Worm (Caenorhabditis elegans) whole organism, early embryonic: ENCODE data around the gene F52E10.2.

Source experiments
- B0310.2 ChIP-seq: sonication (generic microtip); optimal IDR thresholded peaks from 2 replicates; lab custom pipeline; 2016; ENCODE audit warnings: mild to moderate bottlenecking, missing genetic modification characterization, missing compliant biosample characterization
- F13C5.2 ChIP-seq: sonication (generic microtip); optimal IDR thresholded peaks from 2 replicates; lab custom pipeline; 2017; ENCODE audit warnings: mild to moderate bottlenecking, missing genetic modification characterization, inconsistent platforms, missing compliant biosample characterization
- aly-1 ChIP-seq: sonication (generic microtip); optimal IDR thresholded peaks from 2 replicates; lab custom pipeline; 2016; ENCODE audit warnings: missing genetic modification characterization, missing compliant biosample characterization
- ama-1 ChIP-seq: fragments of 150-350 bp; optimal IDR thresholded peaks from 2 replicates; lab custom pipeline; 2014
- ceh-13 ChIP-seq: fragments of 200-800 bp; sonication (Bioruptor generic); optimal IDR thresholded peaks from 2 replicates; lab custom pipeline; 2018; ENCODE audit warnings: mild to moderate bottlenecking, missing genetic modification characterization, missing compliant biosample characterization
- ceh-36 ChIP-seq: sonication (generic microtip); optimal IDR thresholded peaks from 2 replicates; lab custom pipeline; 2016; ENCODE audit warnings: missing genetic modification characterization, inconsistent platforms, missing compliant biosample characterization
- ets-7 ChIP-seq: sonication (generic microtip); optimal IDR thresholded peaks from 2 replicates; lab custom pipeline; 2016; ENCODE audit warnings: missing genotype, missing genetic modification characterization, missing compliant biosample characterization
- flt-1 ChIP-seq: fragments of 200-800 bp; sonication (Bioruptor generic); IDR thresholded peaks from 2 replicates; pipeline ENCODE4 v1.3.6; 2022; ENCODE audit warnings: missing genetic modification characterization, missing compliant biosample characterization
- hmbx-1 ChIP-seq: sonication (generic microtip); optimal IDR thresholded peaks from 2 replicates; lab custom pipeline; 2016; ENCODE audit warnings: mild to moderate bottlenecking, missing genetic modification characterization, missing compliant biosample characterization
- hmg-4 ChIP-seq: fragments of 200-800 bp; sonication (Bioruptor generic); optimal IDR thresholded peaks from 2 replicates; lab custom pipeline; 2018; ENCODE audit warnings: mild to moderate bottlenecking, missing genetic modification characterization, missing compliant biosample characterization
- hnd-1 ChIP-seq: sonication (generic microtip); optimal IDR thresholded peaks from 2 replicates; lab custom pipeline; 2016; ENCODE audit warnings: missing genetic modification characterization, missing compliant biosample characterization
- pes-1 ChIP-seq: fragments of 200-800 bp; sonication (Bioruptor generic); IDR thresholded peaks from 2 replicates; pipeline ENCODE4 v1.3.6; 2022; ENCODE audit warnings: missing genetic modification reagents, missing genetic modification characterization, missing compliant biosample characterization
- scrt-1 ChIP-seq: fragments of 200-800 bp; sonication (Bioruptor generic); IDR thresholded peaks from 2 replicates; pipeline ENCODE4 v1.3.6; 2022; ENCODE audit warnings: missing genetic modification characterization, missing compliant biosample characterization
- sea-1 ChIP-seq: fragments of 200-800 bp; sonication (Bioruptor generic); conservative IDR thresholded peaks from 2 replicates; pipeline ENCODE4 v1.3.6; 2022; ENCODE audit warnings: missing genetic modification characterization, missing compliant biosample characterization
- tbx-11 ChIP-seq: fragments of 200-800 bp; sonication (Bioruptor generic); IDR thresholded peaks from 2 replicates; pipeline ENCODE4 v1.3.6; 2022; ENCODE audit warnings: missing genetic modification characterization, missing compliant biosample characterization
- tbx-37 ChIP-seq: fragments of 200-800 bp; sonication (Bioruptor generic); conservative IDR thresholded peaks from 2 replicates; pipeline ENCODE4 v1.3.6; 2022; ENCODE audit warnings: missing genetic modification reagents, missing genetic modification characterization, missing compliant biosample characterization
- tra-4 ChIP-seq: sonication (generic microtip); optimal IDR thresholded peaks from 2 replicates; lab custom pipeline; 2017; ENCODE audit warnings: missing genetic modification characterization, missing compliant biosample characterization

F52E10.2 gene

DNA sequence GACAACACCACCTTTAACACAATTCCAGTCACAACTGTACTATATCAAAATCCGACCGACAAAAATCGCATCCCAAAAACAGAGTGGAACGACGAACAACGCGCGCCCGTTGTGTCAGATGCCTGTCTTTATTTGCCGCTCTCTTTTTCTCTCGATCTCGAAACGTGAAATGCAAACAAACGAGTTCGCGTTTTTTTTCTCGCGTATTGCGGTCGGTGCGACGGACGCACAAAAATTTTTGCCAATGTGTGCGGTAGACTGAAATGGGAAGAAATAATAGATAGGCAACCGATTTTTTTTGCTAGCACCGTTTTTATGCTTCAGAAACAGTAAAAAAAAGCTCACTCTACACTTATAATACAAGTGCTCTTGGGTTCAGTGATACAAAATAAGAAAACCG is 14.1 kb upstream of the F52E10.2 start:
- TF ChIP-seq hmbx-1 (tag; lab: Kevin White, UChicago) (no peak), hmg-4 (no peak), flt-1 (GFP tag; lab: Robert Waterston, UW) (no peak), scrt-1 (GFP tag; lab: Robert Waterston, UW) (no peak), pes-1 (GFP tag; lab: Robert Waterston, UW) (no peak), hnd-1 (tag; lab: Kevin White, UChicago) (no peak), ceh-36 (tag; lab: Kevin White, UChicago) (no peak), B0310.2 (tag; lab: Kevin White, UChicago) (no peak), tbx-11 (GFP tag; lab: Robert Waterston, UW) (no peak), tbx-37 (GFP tag; lab: Robert Waterston, UW) (no peak), F13C5.2 (tag; lab: Kevin White, UChicago) (no peak), tra-4 (no peak), sea-1 (GFP tag; lab: Robert Waterston, UW) (no peak), ceh-13 (GFP tag; lab: Kevin White, UChicago) (no peak), ets-7 (no peak), ama-1 (lab: Kevin White, UChicago) (no peak)

DNA sequence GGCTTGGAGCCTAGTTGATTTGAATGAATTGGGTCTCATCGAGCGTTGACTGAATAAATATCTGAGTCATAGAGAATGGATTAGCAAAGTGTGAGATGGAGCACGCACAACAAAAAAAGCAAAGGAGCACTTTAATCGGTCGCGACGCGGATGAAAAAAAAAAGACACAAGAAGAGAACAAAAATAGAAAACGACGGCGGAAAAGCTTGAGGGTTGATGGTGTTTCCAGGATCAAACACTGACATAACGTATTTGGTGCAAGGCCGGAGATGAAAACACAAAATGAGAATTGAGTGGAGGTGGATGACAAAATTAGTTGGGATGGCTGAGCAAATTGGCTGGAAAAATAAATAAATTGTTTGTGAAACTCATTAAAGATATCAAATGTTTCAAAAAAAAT is 9.9 kb upstream of the F52E10.2 start, which contains the start of gene F52E10.4:
Gene F52E10.4 (minus strand): TSS at position 101 of the 400 bp plus-strand sequence.
- TF ChIP-seq B0310.2 (tag; lab: Kevin White, UChicago) = no peak
- TF ChIP-seq F13C5.2 (tag; lab: Kevin White, UChicago) = no peak
- TF ChIP-seq ceh-13 (GFP tag; lab: Kevin White, UChicago) = no peak
- no peak for TF ChIP-seq ets-7
- no peak for TF ChIP-seq hmg-4
- no peak for TF ChIP-seq ceh-36 (tag; lab: Kevin White, UChicago)
- TF ChIP-seq tra-4 = no peak
- no peak for TF ChIP-seq hnd-1 (tag; lab: Kevin White, UChicago)
- no peak for TF ChIP-seq tbx-37 (GFP tag; lab: Robert Waterston, UW)
- no peak for TF ChIP-seq scrt-1 (GFP tag; lab: Robert Waterston, UW)
- TF ChIP-seq tbx-11 (GFP tag; lab: Robert Waterston, UW) = no peak
- TF ChIP-seq ama-1 (lab: Kevin White, UChicago) = no peak
- no peak for TF ChIP-seq hmbx-1 (tag; lab: Kevin White, UChicago)
- TF ChIP-seq flt-1 (GFP tag; lab: Robert Waterston, UW) = no peak
- no peak for TF ChIP-seq pes-1 (GFP tag; lab: Robert Waterston, UW)
- TF ChIP-seq sea-1 (GFP tag; lab: Robert Waterston, UW) = no peak
- TF ChIP-seq aly-1 (tag; lab: Kevin White, UChicago) = no peak

DNA sequence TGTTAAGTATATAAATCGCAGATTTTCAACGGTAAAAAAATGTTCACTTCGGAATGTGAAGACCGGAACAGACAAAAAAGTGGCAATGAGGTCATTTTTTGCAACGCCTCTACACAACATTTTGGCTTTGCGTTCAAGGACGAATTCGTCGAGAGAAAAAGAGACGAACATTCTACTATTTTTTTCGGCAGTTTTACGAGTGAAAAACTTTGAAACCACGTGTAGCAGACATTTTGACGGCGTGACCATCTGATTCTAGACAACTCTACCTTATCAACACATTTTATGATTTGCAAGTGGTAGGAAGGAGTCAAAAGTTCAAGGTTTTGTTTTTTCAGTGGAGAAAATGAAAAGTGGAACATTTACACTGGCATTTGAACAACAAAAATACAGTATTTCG is 7.5 kb upstream of the F52E10.2 start:
- TF ChIP-seq hmbx-1 (tag; lab: Kevin White, UChicago) (no peak), aly-1 (tag; lab: Kevin White, UChicago) (no peak), tbx-37 (GFP tag; lab: Robert Waterston, UW) (no peak), F13C5.2 (tag; lab: Kevin White, UChicago) (no peak), ceh-13 (GFP tag; lab: Kevin White, UChicago) (no peak), B0310.2 (tag; lab: Kevin White, UChicago) (no peak), scrt-1 (GFP tag; lab: Robert Waterston, UW) (no peak), sea-1 (GFP tag; lab: Robert Waterston, UW) (no peak), ama-1 (lab: Kevin White, UChicago) (no peak), ets-7 (no peak), hmg-4 (no peak), tra-4 (no peak), hnd-1 (tag; lab: Kevin White, UChicago) (no peak)

DNA sequence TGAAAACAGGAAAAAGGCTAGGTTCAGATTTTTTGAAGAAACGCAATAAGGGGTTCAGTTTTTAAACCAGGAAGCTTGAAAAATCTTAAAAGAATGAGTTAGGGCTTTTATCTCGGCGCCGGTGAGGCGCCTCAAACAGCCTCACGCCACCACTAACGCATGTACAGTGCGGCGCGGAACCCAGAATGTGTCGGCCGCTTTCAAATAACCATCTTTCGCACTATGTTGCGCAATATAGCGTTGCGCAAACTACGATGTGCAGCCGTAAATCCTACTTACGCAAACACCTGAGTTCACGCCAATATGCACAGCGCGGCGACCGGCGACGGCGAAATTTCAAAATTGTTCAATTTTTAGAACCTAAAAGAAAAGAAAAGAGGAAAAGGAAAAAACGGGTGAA is 6.6 kb upstream of the F52E10.2 start:
- no peak for TF ChIP-seq F13C5.2 (tag; lab: Kevin White, UChicago)
- no peak for TF ChIP-seq hnd-1 (tag; lab: Kevin White, UChicago)
- TF ChIP-seq B0310.2 (tag; lab: Kevin White, UChicago) = no peak
- TF ChIP-seq ama-1 (lab: Kevin White, UChicago) = no peak
- no peak for TF ChIP-seq ceh-36 (tag; lab: Kevin White, UChicago)
- TF ChIP-seq hmg-4 = no peak
- TF ChIP-seq scrt-1 (GFP tag; lab: Robert Waterston, UW) = no peak
- no peak for TF ChIP-seq ceh-13 (GFP tag; lab: Kevin White, UChicago)
- no peak for TF ChIP-seq sea-1 (GFP tag; lab: Robert Waterston, UW)
- no peak for TF ChIP-seq tbx-11 (GFP tag; lab: Robert Waterston, UW)
- TF ChIP-seq aly-1 (tag; lab: Kevin White, UChicago) = no peak
- no peak for TF ChIP-seq ets-7
- TF ChIP-seq tra-4 = no peak

DNA sequence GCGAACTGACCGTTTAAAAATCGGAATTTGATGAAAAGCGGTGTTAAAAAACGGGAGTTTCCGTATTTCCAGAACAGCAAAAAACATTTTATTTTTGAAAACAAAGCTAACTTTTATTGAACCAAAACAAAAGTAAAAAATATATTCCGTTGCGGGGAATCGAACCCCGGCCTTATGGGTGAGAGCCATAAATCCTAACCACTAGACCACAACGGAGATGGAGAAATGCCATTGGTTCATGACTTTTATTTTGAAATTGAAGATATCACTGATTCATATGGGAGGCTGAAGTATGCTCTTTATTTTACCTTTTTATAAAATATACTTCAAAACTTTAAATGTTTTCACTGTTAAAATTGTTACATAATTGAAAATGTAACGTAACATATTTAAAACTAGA is 2.1 kb upstream of the F52E10.2 start:
- TF ChIP-seq tra-4 (no peak), aly-1 (tag; lab: Kevin White, UChicago) (no peak), B0310.2 (tag; lab: Kevin White, UChicago) (no peak), ceh-13 (GFP tag; lab: Kevin White, UChicago) (no peak), hmg-4 (no peak), sea-1 (GFP tag; lab: Robert Waterston, UW) (no peak), hmbx-1 (tag; lab: Kevin White, UChicago) (no peak), ceh-36 (tag; lab: Kevin White, UChicago) (no peak), pes-1 (GFP tag; lab: Robert Waterston, UW) (no peak), flt-1 (GFP tag; lab: Robert Waterston, UW) (no peak), scrt-1 (GFP tag; lab: Robert Waterston, UW) (no peak), ets-7 (no peak), F13C5.2 (tag; lab: Kevin White, UChicago) (no peak), hnd-1 (tag; lab: Kevin White, UChicago) (no peak), tbx-11 (GFP tag; lab: Robert Waterston, UW) (no peak), tbx-37 (GFP tag; lab: Robert Waterston, UW) (no peak)

DNA sequence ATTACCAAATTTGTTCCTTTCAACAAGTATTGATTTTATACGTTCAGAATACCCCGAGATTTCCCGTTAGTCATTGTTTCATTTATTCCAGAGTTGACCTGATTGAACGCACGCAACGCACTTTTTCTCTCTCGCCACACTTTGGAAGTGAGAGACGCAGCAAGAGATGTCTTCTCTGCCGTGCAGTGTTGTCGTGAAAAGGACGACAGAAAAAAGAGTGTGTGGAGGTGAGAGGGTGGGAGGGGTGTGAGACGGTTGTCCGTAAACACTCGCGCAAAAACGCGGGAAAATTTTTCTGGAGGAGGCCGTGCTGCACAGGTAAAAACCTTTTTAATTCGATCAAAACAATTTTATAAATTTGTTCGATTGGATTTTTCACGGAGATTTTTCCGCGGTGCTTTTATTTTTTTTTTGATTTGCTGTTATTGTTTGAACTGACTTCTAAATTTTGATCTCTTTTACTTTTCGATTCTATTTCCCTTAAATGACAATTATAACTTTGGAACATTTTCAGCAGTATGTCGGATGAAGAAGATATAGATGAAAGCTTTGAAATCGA is 7.7 kb downstream of the F52E10.2 start, which contains the start of gene sdc-1:
Gene sdc-1 (plus strand): TSS at position 509 of the 559 bp plus-strand sequence.
- TF ChIP-seq F13C5.2 (tag; lab: Kevin White, UChicago) = peak; percentile 48
- no peak for TF ChIP-seq B0310.2 (tag; lab: Kevin White, UChicago)
- no peak for TF ChIP-seq scrt-1 (GFP tag; lab: Robert Waterston, UW)
